Fruit fly (Drosophila melanogaster): ENCODE measurements around the gene CG6204.
A peak's percentile ranks its signal among the peaks of the same experiment; 100 is the strongest.

The CG6204 gene

DNA sequence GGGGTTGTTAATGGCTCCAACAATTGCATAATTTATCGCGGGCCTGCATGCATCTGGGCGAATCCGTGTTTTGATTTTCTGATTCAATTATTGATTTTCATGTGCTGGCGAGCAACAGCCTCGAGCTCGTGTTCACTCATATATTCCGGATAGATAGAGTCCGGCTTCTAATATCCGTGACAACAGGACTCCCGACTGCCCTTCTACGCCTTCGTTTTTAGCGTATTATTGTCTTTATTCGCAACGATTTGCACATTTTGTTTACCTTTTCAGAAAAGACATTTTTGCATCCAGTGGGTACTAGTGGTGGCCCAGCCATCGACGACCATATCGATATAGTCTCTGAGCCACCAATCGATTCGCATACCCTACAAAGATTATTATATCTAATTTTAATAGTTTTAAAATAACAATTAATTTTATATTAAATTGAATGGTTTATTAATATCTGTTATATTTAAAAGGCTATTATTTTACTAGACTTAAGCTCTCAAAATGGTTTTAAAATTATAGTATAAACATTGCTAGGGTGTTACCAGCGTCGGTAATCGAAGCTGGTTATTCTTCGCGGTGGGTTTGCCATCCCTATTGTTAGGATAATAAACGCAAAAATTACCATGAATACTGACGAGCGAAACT lies 32.3 kb upstream of the CG6204 start, which contains the start of the genes Myo95E and TBC1d7 (continued):
- TF ChIP-seq CG43689 (GFP tag; IDR thresholded peaks at IDR 0.05) (peak; percentile 87), CG8478 (optimal IDR thresholded peaks at IDR 0.05) (no peak), Side (GFP tag; optimal IDR thresholded peaks at IDR 0.05) (no peak), ken (GFP tag; IDR thresholded peaks at IDR 0.05) (peak; percentile 92), Atf6 (GFP tag; IDR thresholded peaks at IDR 0.05) (peak; percentile 96), CG12942 (GFP tag; optimal IDR thresholded peaks at IDR 0.05) (peak; percentile 78), zfh2 (GFP tag; optimal IDR thresholded peaks at IDR 0.05) (peak; percentile 73), fd3F (GFP tag; optimal IDR thresholded peaks at IDR 0.05) (peak; percentile 81), H2.0 (GFP tag; IDR thresholded peaks at IDR 0.05) (peak; percentile 76), CG9876 (GFP tag; optimal IDR thresholded peaks at IDR 0.05) (no peak), Opbp (GFP tag; IDR thresholded peaks at IDR 0.05; ENCODE audit: partially characterized antibody) (peak; percentile 37; the same call in 1 of the 3 replicates), CoRest (tag; optimal IDR thresholded peaks at IDR 0.05) (peak; percentile 93), h (optimal IDR thresholded peaks at IDR 0.05) (no peak), CG4730 (GFP tag; IDR thresholded peaks at IDR 0.05) (peak; percentile 93), CG1832 (GFP tag; optimal IDR thresholded peaks at IDR 0.05) (no peak), grau (tag; optimal IDR thresholded peaks at IDR 0.05) (peak; percentile 89), jigr1 (GFP tag; IDR thresholded peaks at IDR 0.05) (peak; percentile 84), CG10543 (GFP tag; optimal IDR thresholded peaks at IDR 0.05) (no peak), Atf-2 (GFP tag; optimal IDR thresholded peaks at IDR 0.05) (no peak), prd (optimal IDR thresholded peaks at IDR 0.05) (no peak), prd (GFP tag; IDR thresholded peaks at IDR 0.05) (peak; percentile 96), HLHmδ (GFP tag; optimal IDR thresholded peaks at IDR 0.05) (no peak), wek (GFP tag; optimal IDR thresholded peaks at IDR 0.05) (no peak), CG13287 (GFP tag; IDR thresholded peaks at IDR 0.05; ENCODE audit: partially characterized antibody) (peak; percentile 82), GATAe (GFP tag; conservative IDR thresholded peaks at IDR 0.05) (peak; percentile 47; the same call in 1 of the 2 replicates), sqz (GFP tag; optimal IDR thresholded peaks at IDR 0.05) (no peak), bcd (GFP tag; optimal IDR thresholded peaks at IDR 0.05) (peak; percentile 88), jumu (GFP tag; optimal IDR thresholded peaks at IDR 0.05) (no peak), bigmax (GFP tag; optimal IDR thresholded peaks at IDR 0.05) (no peak), chm (GFP tag; IDR thresholded peaks at IDR 0.05) (peak; percentile 82), crol (GFP tag; IDR thresholded peaks at IDR 0.05) (peak; percentile 59), CG12391 (tag; optimal IDR thresholded peaks at IDR 0.05) (peak; percentile 95), mld (GFP tag; IDR thresholded peaks at IDR 0.05; ENCODE audit: partially characterized antibody) (no peak), CG17802 (tag; optimal IDR thresholded peaks at IDR 0.05) (peak; percentile 38), p53 (GFP tag; optimal IDR thresholded peaks at IDR 0.05) (no peak), CG17328 (GFP tag; IDR thresholded peaks at IDR 0.05) (peak; percentile 79), unpg (GFP tag; optimal IDR thresholded peaks at IDR 0.05) (peak; percentile 89), run (tag; optimal IDR thresholded peaks at IDR 0.05) (peak; percentile 72), nom (GFP tag; optimal IDR thresholded peaks at IDR 0.05) (peak; percentile 48), D (optimal IDR thresholded peaks at IDR 0.05) (no peak), D (GFP tag; optimal IDR thresholded peaks at IDR 0.05) (peak; percentile 74), Myb (GFP tag; optimal IDR thresholded peaks at IDR 0.05) (peak; percentile 7), klu (GFP tag; IDR thresholded peaks at IDR 0.05) (peak; percentile 84), CG17359 (tag; optimal IDR thresholded peaks at IDR 0.05) (peak; percentile 88), Hand (GFP tag; optimal IDR thresholded peaks at IDR 0.05) (peak; percentile 60), Sox100B (GFP tag; optimal IDR thresholded peaks at IDR 0.05) (peak; percentile 86), sim (GFP tag; IDR thresholded peaks at IDR 0.05) (0 out of 2 replicates have a peak, but pooled peaks have one; percentile 72), CG7556 (GFP tag; optimal IDR thresholded peaks at IDR 0.05) (peak; percentile 84), CG6765 (GFP tag; optimal IDR thresholded peaks at IDR 0.05) (peak; percentile 10), Awh (GFP tag; IDR thresholded peaks at IDR 0.05) (peak; percentile 92), slou (GFP tag; optimal IDR thresholded peaks at IDR 0.05) (peak; percentile 60)
